Fruit fly (Drosophila melanogaster) whole organism, embryonic: ENCODE measurements around the gene CG3534.

ENCODE experiments used
- Atf-2 ChIP-seq: fragments of 200-800 bp; sonication (Bioruptor generic); optimal IDR thresholded peaks from 2 replicates; lab custom pipeline; 2016; ENCODE audit warnings: missing biosample characterization, missing genetic modification characterization
- B-H1 ChIP-seq: fragments of 200-800 bp; sonication (Bioruptor generic); IDR thresholded peaks from 3 replicates; pipeline ENCODE4 v1.3.6; 2022; ENCODE audit warnings: missing biosample characterization, missing genetic modification characterization
- Bteb2 ChIP-seq: fragments of 200-800 bp; sonication (Bioruptor generic); optimal IDR thresholded peaks from 2 replicates; lab custom pipeline; 2016; ENCODE audit warnings: missing biosample characterization, missing genetic modification characterization
- CG10959 ChIP-seq: fragments of 200-800 bp; sonication (Bioruptor generic); IDR thresholded peaks from 2 replicates; pipeline ENCODE4 v1.3.6; 2022; ENCODE audit warnings: missing biosample characterization, missing genetic modification characterization
- CG11247 ChIP-seq: fragments of 200-800 bp; sonication (Bioruptor generic); IDR thresholded peaks from 2 replicates; pipeline ENCODE4 v1.3.6; 2022; ENCODE audit warnings: missing biosample characterization, missing genetic modification characterization
- CG12942 ChIP-seq: fragments of 200-800 bp; sonication (Bioruptor generic); optimal IDR thresholded peaks from 3 replicates; lab custom pipeline; 2016; ENCODE audit warnings: missing biosample characterization, missing genetic modification characterization
- CG1603 ChIP-seq: fragments of 200-800 bp; sonication (Bioruptor generic); optimal IDR thresholded peaks from 2 replicates; lab custom pipeline; 2019; ENCODE audit warnings: missing biosample characterization, mild to moderate bottlenecking, missing genetic modification characterization, moderate library complexity
- CG16813 ChIP-seq: fragments of 200-800 bp; sonication (Bioruptor generic); IDR thresholded peaks from 3 replicates; pipeline ENCODE4 v1.3.6; 2022; ENCODE audit warnings: missing biosample characterization, missing genetic modification characterization; ENCODE audit not compliant: partially characterized antibody
- CG17568 ChIP-seq: fragments of 200-800 bp; sonication (Bioruptor generic); optimal IDR thresholded peaks from 2 replicates; lab custom pipeline; 2018; ENCODE audit warnings: missing biosample characterization, mild to moderate bottlenecking, missing genetic modification characterization, moderate library complexity
- CG30431 ChIP-seq: fragments of 200-800 bp; sonication (Bioruptor generic); optimal IDR thresholded peaks from 2 replicates; lab custom pipeline; 2017; ENCODE audit warnings: missing biosample characterization, missing genetic modification characterization
- CG31365 ChIP-seq: fragments of 200-800 bp; sonication (Bioruptor generic); optimal IDR thresholded peaks from 2 replicates; lab custom pipeline; 2018; ENCODE audit warnings: missing biosample characterization, mild to moderate bottlenecking, missing genetic modification characterization
- CG31388 ChIP-seq: fragments of 200-800 bp; sonication (Bioruptor generic); optimal IDR thresholded peaks from 2 replicates; lab custom pipeline; 2016; ENCODE audit warnings: missing biosample characterization, missing genetic modification characterization
- CG31441 ChIP-seq: fragments of 200-800 bp; sonication (Bioruptor generic); IDR thresholded peaks from 2 replicates; pipeline ENCODE4 v1.3.6; 2022; ENCODE audit warnings: missing biosample characterization, missing genetic modification characterization
- CG4424 ChIP-seq: fragments of 200-800 bp; sonication (Bioruptor generic); optimal IDR thresholded peaks from 3 replicates; lab custom pipeline; 2016; ENCODE audit warnings: missing biosample characterization, missing genetic modification characterization
- CG7987 ChIP-seq: fragments of 200-800 bp; sonication (Bioruptor generic); optimal IDR thresholded peaks from 2 replicates; lab custom pipeline; 2018; ENCODE audit warnings: missing biosample characterization, mild to moderate bottlenecking, missing genetic modification characterization, moderate library complexity
- CG9215 ChIP-seq: fragments of 200-800 bp; sonication (Bioruptor generic); IDR thresholded peaks from 2 replicates; pipeline ENCODE4 v1.3.6; 2022; ENCODE audit warnings: missing biosample characterization, missing genetic modification characterization
- CoRest ChIP-seq: fragments of 200-800 bp; sonication (Bioruptor generic); optimal IDR thresholded peaks from 3 replicates; lab custom pipeline; 2018; ENCODE audit warnings: missing biosample characterization, mild to moderate bottlenecking, missing genetic modification characterization, moderate library complexity
- Doc2 ChIP-seq: fragments of 200-800 bp; sonication (Bioruptor generic); IDR thresholded peaks from 2 replicates; pipeline ENCODE4 v1.3.6; 2022; ENCODE audit warnings: missing biosample characterization, missing genetic modification characterization
- Ets65A ChIP-seq: fragments of 200-800 bp; sonication (Bioruptor generic); peaks from one replicate; lab custom pipeline; 2016; ENCODE audit warnings: missing biosample characterization, missing genetic modification characterization
- Hey ChIP-seq: fragments of 200-800 bp; sonication (Bioruptor generic); optimal IDR thresholded peaks from 3 replicates; lab custom pipeline; 2018; ENCODE audit warnings: missing biosample characterization, mild to moderate bottlenecking, missing genetic modification characterization
- Hr51 ChIP-seq, 2 experiments: fragments of 200-800 bp; sonication (Bioruptor generic); optimal IDR thresholded peaks; 2 replicates in 1 of 2; 3 replicates in 1 of 2; lab custom pipeline; 2016 to 2018; ENCODE audit warnings: missing biosample characterization in 2 of 2, missing genetic modification characterization in 2 of 2, mild to moderate bottlenecking in 1 of 2, moderate library complexity in 1 of 2
- Med ChIP-seq: fragments of 200-800 bp; sonication (Bioruptor generic); peaks from one replicate; lab custom pipeline; 2016; ENCODE audit warnings: missing biosample characterization, missing genetic modification characterization, mild to moderate bottlenecking, inconsistent platforms, moderate library complexity
- Mes4 ChIP-seq: fragments of 200-800 bp; sonication (Bioruptor generic); optimal IDR thresholded peaks from 2 replicates; lab custom pipeline; 2016; ENCODE audit warnings: missing biosample characterization, missing genetic modification characterization
- Mrtf ChIP-seq: fragments of 200-800 bp; sonication (Bioruptor generic); IDR thresholded peaks from 3 replicates; pipeline ENCODE4 v1.3.6; 2022; ENCODE audit warnings: missing biosample characterization, missing genetic modification characterization
- Nf-YB ChIP-seq: fragments of 200-800 bp; sonication (Bioruptor generic); optimal IDR thresholded peaks from 3 replicates; lab custom pipeline; 2019; ENCODE audit warnings: missing biosample characterization, mild to moderate bottlenecking, missing genetic modification characterization, moderate library complexity
- Nf-YC ChIP-seq: fragments of 200-800 bp; optimal IDR thresholded peaks from 3 replicates; lab custom pipeline; 2019; ENCODE audit warnings: missing biosample characterization, mild to moderate bottlenecking, missing genetic modification characterization, moderate library complexity
- Poxn ChIP-seq: fragments of 200-800 bp; sonication (Bioruptor generic); IDR thresholded peaks from 2 replicates; pipeline ENCODE4 v1.3.6; 2022; ENCODE audit warnings: missing biosample characterization, missing genetic modification characterization
- ab ChIP-seq: fragments of 200-800 bp; sonication (Bioruptor generic); optimal IDR thresholded peaks from 2 replicates; lab custom pipeline; 2016; ENCODE audit warnings: missing biosample characterization, missing genetic modification characterization
- ewg ChIP-seq: fragments of 200-800 bp; sonication (Bioruptor generic); optimal IDR thresholded peaks from 3 replicates; lab custom pipeline; 2017; ENCODE audit warnings: mild to moderate bottlenecking, missing biosample characterization, missing genetic modification reagents, missing genetic modification characterization
- gcm ChIP-seq: fragments of 200-800 bp; sonication (Bioruptor generic); optimal IDR thresholded peaks from 2 replicates; lab custom pipeline; 2019; ENCODE audit warnings: missing biosample characterization, mild to moderate bottlenecking, missing genetic modification characterization, moderate library complexity
- grn ChIP-seq: fragments of 200-800 bp; sonication (Bioruptor generic); optimal IDR thresholded peaks from 3 replicates; lab custom pipeline; 2017; ENCODE audit warnings: missing biosample characterization, missing genetic modification characterization
- gro ChIP-seq: fragments of 200-800 bp; sonication (Bioruptor generic); optimal IDR thresholded peaks from 2 replicates; lab custom pipeline; 2016; ENCODE audit warnings: missing biosample characterization, missing genetic modification characterization
- knrl ChIP-seq: fragments of 200-800 bp; sonication (Bioruptor generic); IDR thresholded peaks from 3 replicates; pipeline ENCODE4 v1.3.6; 2022; ENCODE audit warnings: missing biosample characterization, missing genetic modification characterization; ENCODE audit not compliant: partially characterized antibody
- nmo ChIP-seq: fragments of 200-800 bp; sonication (Bioruptor generic); optimal IDR thresholded peaks from 2 replicates; lab custom pipeline; 2018; ENCODE audit warnings: missing biosample characterization, mild to moderate bottlenecking, missing genetic modification characterization, moderate library complexity
- pb ChIP-seq: fragments of 200-800 bp; sonication (Bioruptor generic); optimal IDR thresholded peaks from 3 replicates; lab custom pipeline; 2016; ENCODE audit warnings: missing biosample characterization, missing genetic modification characterization
- psq ChIP-seq: fragments of 200-800 bp; sonication (Bioruptor generic); optimal IDR thresholded peaks from 2 replicates; lab custom pipeline; 2017; ENCODE audit warnings: missing biosample characterization, missing genetic modification characterization
- pzg ChIP-seq: fragments of 200-800 bp; sonication (Bioruptor generic); optimal IDR thresholded peaks from 3 replicates; lab custom pipeline; 2018; ENCODE audit warnings: missing biosample characterization, mild to moderate bottlenecking, missing genetic modification characterization, moderate library complexity
- ranshi ChIP-seq: fragments of 200-800 bp; sonication (Bioruptor generic); IDR thresholded peaks from 2 replicates; pipeline ENCODE4 v1.3.6; 2022; ENCODE audit warnings: missing biosample characterization, missing genetic modification characterization
- run ChIP-seq: fragments of 200-800 bp; sonication (Bioruptor generic); optimal IDR thresholded peaks from 3 replicates; lab custom pipeline; 2018; ENCODE audit warnings: missing biosample characterization, mild to moderate bottlenecking, missing genetic modification characterization
- sc ChIP-seq, 3 experiments: fragments of >200 bp in 2 of 3; fragments of 200-800 bp in 1 of 3; sonication (Bioruptor generic) in 1 of 3; optimal IDR thresholded peaks; 2 replicates in 2 of 3; 3 replicates in 1 of 3; lab custom pipeline; 2017; ENCODE audit warnings: mild to moderate bottlenecking in 1 of 3, missing biosample characterization in 1 of 3, missing genetic modification characterization in 1 of 3, missing genetic modification reagents in 1 of 3
- seq ChIP-seq: fragments of 200-800 bp; sonication (Bioruptor generic); IDR thresholded peaks from 2 replicates; pipeline ENCODE4 v1.3.6; 2022; ENCODE audit warnings: missing biosample characterization, missing genetic modification characterization
- sr ChIP-seq: fragments of 200-800 bp; sonication (Bioruptor generic); IDR thresholded peaks from 3 replicates; pipeline ENCODE4 v1.3.6; 2022; ENCODE audit warnings: missing biosample characterization, missing genetic modification characterization
- stc ChIP-seq: fragments of 200-800 bp; sonication (Bioruptor generic); IDR thresholded peaks from 2 replicates; pipeline ENCODE4 v1.3.6; 2022; ENCODE audit warnings: missing biosample characterization, missing genetic modification characterization
- tgo ChIP-seq: fragments of 200-800 bp; sonication (Bioruptor generic); IDR thresholded peaks from 3 replicates; pipeline ENCODE4 v1.3.6; 2022; ENCODE audit warnings: missing biosample characterization, missing genetic modification characterization
- zen ChIP-seq: fragments of 200-800 bp; sonication (Bioruptor generic); optimal IDR thresholded peaks from 3 replicates; lab custom pipeline; 2018; ENCODE audit warnings: missing biosample characterization, mild to moderate bottlenecking, missing genetic modification characterization, moderate library complexity
- zen2 ChIP-seq: fragments of 200-800 bp; sonication (Bioruptor generic); IDR thresholded peaks from 3 replicates; pipeline ENCODE4 v1.3.6; 2022; ENCODE audit warnings: missing biosample characterization, missing genetic modification characterization; ENCODE audit not compliant: partially characterized antibody

Gene CG3534

DNA sequence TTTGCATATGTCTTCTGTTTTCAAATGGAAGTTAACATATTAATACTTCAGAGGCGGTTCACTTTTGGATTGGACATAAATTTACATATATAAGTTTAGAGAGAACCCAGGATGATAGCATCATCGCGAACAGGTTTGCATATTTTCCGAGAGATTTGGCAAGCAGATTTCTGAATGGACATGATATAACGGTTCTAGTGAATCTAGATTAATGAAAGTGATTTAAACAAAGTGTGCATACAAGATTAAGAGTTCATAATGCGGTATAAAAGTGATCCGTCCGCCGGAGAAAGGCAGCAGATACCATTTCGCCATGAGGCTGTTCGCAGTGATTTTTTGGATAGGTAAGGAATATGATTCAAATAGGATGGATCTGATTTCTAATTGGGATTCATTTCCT lies 32.1 kb downstream of the CG3534 start, which contains the start of gene CG5225 (continued):
- TF ChIP-seq Mes4 (GFP tag; lab: Kevin White, UChicago) (no peak), stc (GFP tag; lab: Robert Waterston, UW) (no peak), knrl (no peak), CG4424 (GFP tag; lab: Kevin White, UChicago) (no peak)

DNA sequence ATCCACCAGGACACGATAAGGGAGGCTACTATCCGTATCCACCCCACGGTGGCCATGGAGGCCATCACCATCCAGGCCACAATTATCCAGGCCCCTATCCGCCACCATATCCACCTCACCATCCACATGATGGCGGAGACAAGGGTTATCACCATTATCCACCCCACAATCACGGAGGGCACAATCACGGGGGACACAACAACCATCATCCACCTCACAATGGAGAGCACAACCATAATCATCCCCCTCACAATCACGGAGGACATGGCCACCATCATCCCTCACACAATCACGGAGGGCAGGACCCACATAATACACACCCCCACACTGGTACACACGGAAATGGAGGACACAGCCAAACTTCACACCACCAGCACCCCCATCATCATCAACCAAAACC lies 33.5 kb downstream of the CG3534 start:
- peak; percentile 86 for TF ChIP-seq Nf-YC
- no peak for TF ChIP-seq CG31365
- TF ChIP-seq seq (GFP tag; lab: Robert Waterston, UW) = peak; percentile 97
- TF ChIP-seq Nf-YB = peak; percentile 83
- TF ChIP-seq run (tag; lab: Kevin White, UChicago) = no peak
- no peak for TF ChIP-seq nmo
- TF ChIP-seq ewg (GFP tag; lab: Kevin White, UChicago) = peak; percentile 14
- TF ChIP-seq ab (GFP tag; lab: Kevin White, UChicago) = no peak
- TF ChIP-seq grn = peak; percentile 46
- peak; percentile 24; the same call in 1 of the 3 replicates for TF ChIP-seq Mrtf (GFP tag; lab: Robert Waterston, UW)
- TF ChIP-seq zen2 (GFP tag; lab: Robert Waterston, UW) = 0 out of 3 replicates have a peak, but pooled peaks have one; percentile 23
- TF ChIP-seq Ets65A (GFP tag; lab: Kevin White, UChicago) = peak; percentile 22
- TF ChIP-seq CG11247 (GFP tag; lab: Robert Waterston, UW) = no peak
- no peak for TF ChIP-seq tgo (GFP tag; lab: Robert Waterston, UW)
- TF ChIP-seq CG31441 (GFP tag; lab: Robert Waterston, UW) = no peak
- no peak for TF ChIP-seq CG30431 (GFP tag; lab: Kevin White, UChicago)
- TF ChIP-seq Bteb2 (GFP tag; lab: Kevin White, UChicago) = no peak
- TF ChIP-seq Hey = no peak

DNA sequence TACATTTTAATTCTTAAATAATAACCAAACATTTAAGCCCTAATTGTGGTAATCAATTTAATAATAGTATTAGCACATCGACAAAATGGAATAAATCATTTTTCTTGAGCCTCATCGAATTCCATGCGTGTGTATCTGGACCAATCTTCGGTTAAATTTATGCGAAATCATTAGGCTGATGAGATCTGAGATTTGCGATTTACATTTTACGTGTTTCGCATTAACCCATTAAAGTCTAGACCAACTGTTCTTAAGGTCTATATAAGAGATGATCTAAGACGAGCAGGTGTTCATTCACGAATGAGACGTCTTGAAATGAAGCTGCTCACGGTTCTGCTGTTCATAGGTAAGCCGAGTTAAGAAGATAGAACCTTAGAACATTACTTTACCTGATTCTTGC lies 35.3 kb downstream of the CG3534 start, which contains the start of gene CG31268:
Gene CG31268, plus strand, starts transcription at position 301 of the 400 bp plus-strand sequence.
- TF ChIP-seq CG17568 (GFP tag; lab: Kevin White, UChicago) (no peak), sr (GFP tag; lab: Robert Waterston, UW) (no peak), psq (GFP tag; lab: Kevin White, UChicago) (no peak), ranshi (GFP tag; lab: Robert Waterston, UW) (no peak), zen (tag; lab: Kevin White, UChicago) (no peak), Doc2 (no peak), gro (GFP tag; lab: Kevin White, UChicago) (no peak), Med (GFP tag; lab: Kevin White, UChicago) (no peak), grn (no peak), Atf-2 (GFP tag; lab: Kevin White, UChicago) (no peak)

DNA sequence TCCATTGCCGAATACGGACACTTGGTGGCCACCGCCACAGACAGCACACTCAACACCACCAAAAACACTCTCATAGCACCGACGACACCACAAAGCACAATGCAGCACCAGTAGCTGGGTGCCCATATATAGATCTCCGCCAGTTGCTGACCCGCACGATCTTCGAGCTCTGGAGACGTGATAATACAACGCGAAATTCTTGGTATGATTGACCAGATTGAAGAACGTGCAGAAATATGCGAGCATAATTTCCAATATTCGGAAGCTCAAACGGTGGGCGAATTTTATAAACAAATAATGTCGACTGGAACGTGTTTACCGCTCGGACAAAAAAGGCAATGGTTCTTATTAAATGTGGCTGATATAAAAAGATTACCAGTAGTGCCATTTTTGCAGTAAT lies 39.7 kb downstream of the CG3534 start, which contains the start of gene CG4009:
Gene CG4009, minus strand, starts transcription at position 101 of the 400 bp plus-strand sequence.
- TF ChIP-seq gcm (GFP tag; lab: Kevin White, UChicago) = no peak
- TF ChIP-seq pb = no peak
- no peak for TF ChIP-seq Mes4 (GFP tag; lab: Kevin White, UChicago)
- TF ChIP-seq CG16813 = no peak
- TF ChIP-seq sc (optimal IDR thresholded peaks at IDR 0.05; lab: Kevin White, UChicago) = no peak
- TF ChIP-seq sc (GFP tag; optimal IDR thresholded peaks at IDR 0.05; lab: Kevin White, UChicago) = no peak
- no peak for TF ChIP-seq CG31388
- TF ChIP-seq B-H1 (GFP tag; lab: Robert Waterston, UW) = no peak
- TF ChIP-seq CG7987 (GFP tag; lab: Kevin White, UChicago) = no peak
- no peak for TF ChIP-seq CG1603 (tag; lab: Kevin White, UChicago)
- no peak for TF ChIP-seq Poxn (GFP tag; lab: Robert Waterston, UW)
- no peak for TF ChIP-seq Hr51 (GFP tag; optimal IDR thresholded peaks at IDR 0.05; lab: Kevin White, UChicago)
- TF ChIP-seq CG9215 (GFP tag; lab: Robert Waterston, UW) = no peak
- no peak for TF ChIP-seq CG12942 (GFP tag; lab: Kevin White, UChicago)
- TF ChIP-seq pzg (GFP tag; lab: Kevin White, UChicago) = no peak
- no peak for TF ChIP-seq CG10959 (GFP tag; lab: Robert Waterston, UW)
- no peak for TF ChIP-seq nmo
- TF ChIP-seq CoRest (tag; lab: Kevin White, UChicago) = no peak
